Worm (Caenorhabditis elegans) whole organism, dauer: ENCODE data around the gene hsp-17.

Experiments used
- unc-62 ChIP-seq: sonication (generic microtip); optimal IDR thresholded peaks from 2 replicates; lab custom pipeline; 2017; ENCODE audit warnings: missing biosample characterization, missing genetic modification reagents, missing genetic modification characterization

Gene hsp-17

ce11 chrV:8385879-8386530 is at the start of gene hsp-17:
Gene hsp-17 (minus strand): TSS chrV:8385929.
- no peak for TF ChIP-seq unc-62 (GFP tag; lab: Kevin White, UChicago)

ce11 chrV:8435292-8435691 is 49.6 kb upstream of the hsp-17 start:
- TF ChIP-seq unc-62 (GFP tag; lab: Kevin White, UChicago): no peak

- TF ChIP-seq unc-62 (GFP tag; lab: Kevin White, UChicago): no peak
These were observed 48.7 kb upstream of the hsp-17 start for ce11 chrV:8434400-8434827.

ce11 chrV:8428585-8429414 is 43.1 kb upstream of the hsp-17 start:
- TF ChIP-seq unc-62 (GFP tag; lab: Kevin White, UChicago): no peak

- no peak for TF ChIP-seq unc-62 (GFP tag; lab: Kevin White, UChicago)
These were observed 41.2 kb upstream of the hsp-17 start for ce11 chrV:8426741-8427457.

- no peak for TF ChIP-seq unc-62 (GFP tag; lab: Kevin White, UChicago)
These were observed 40.5 kb upstream of the hsp-17 start for ce11 chrV:8426210-8426609.

ce11 chrV:8424840-8425814 is 39.4 kb upstream of the hsp-17 start:
- no peak for TF ChIP-seq unc-62 (GFP tag; lab: Kevin White, UChicago)

- no peak for TF ChIP-seq unc-62 (GFP tag; lab: Kevin White, UChicago)
These were observed 31.5 kb upstream of the hsp-17 start for ce11 chrV:8417271-8417670.

ce11 chrV:8415113-8415530 is 29.4 kb upstream of the hsp-17 start:
- no peak for TF ChIP-seq unc-62 (GFP tag; lab: Kevin White, UChicago)

ce11 chrV:8414036-8414728 is 28.5 kb upstream of the hsp-17 start, which contains the start of gene pos-1:
Gene pos-1 (plus strand): TSS chrV:8414086.
- TF ChIP-seq unc-62 (GFP tag; lab: Kevin White, UChicago): no peak

ce11 chrV:8413432-8414021 is 27.8 kb upstream of the hsp-17 start, which contains the start of gene vha-18:
Gene vha-18 (minus strand): TSS chrV:8413482.
- TF ChIP-seq unc-62 (GFP tag; lab: Kevin White, UChicago): no peak

ce11 chrV:8410406-8410805 is 24.7 kb upstream of the hsp-17 start, which contains the start of gene F52E1.2:
Gene F52E1.2 (plus strand): TSS chrV:8410595.
- TF ChIP-seq unc-62 (GFP tag; lab: Kevin White, UChicago): no peak

ce11 chrV:8409594-8409993 is 23.9 kb upstream of the hsp-17 start:
- TF ChIP-seq unc-62 (GFP tag; lab: Kevin White, UChicago): no peak

ce11 chrV:8406911-8407310 is 21.2 kb upstream of the hsp-17 start:
- TF ChIP-seq unc-62 (GFP tag; lab: Kevin White, UChicago): no peak
